Worm (Caenorhabditis elegans) whole organism, L3 larva: ENCODE results near the gene W08G11.5.

ENCODE experiments used
- ama-1 ChIP-seq: fragments of 150-350 bp; optimal IDR thresholded peaks from 2 replicates; lab custom pipeline; 2018
- nhr-25 ChIP-seq: sonication (generic microtip); optimal IDR thresholded peaks from 2 replicates; lab custom pipeline; 2017; ENCODE audit warnings: missing biosample characterization, missing genetic modification characterization

DNA sequence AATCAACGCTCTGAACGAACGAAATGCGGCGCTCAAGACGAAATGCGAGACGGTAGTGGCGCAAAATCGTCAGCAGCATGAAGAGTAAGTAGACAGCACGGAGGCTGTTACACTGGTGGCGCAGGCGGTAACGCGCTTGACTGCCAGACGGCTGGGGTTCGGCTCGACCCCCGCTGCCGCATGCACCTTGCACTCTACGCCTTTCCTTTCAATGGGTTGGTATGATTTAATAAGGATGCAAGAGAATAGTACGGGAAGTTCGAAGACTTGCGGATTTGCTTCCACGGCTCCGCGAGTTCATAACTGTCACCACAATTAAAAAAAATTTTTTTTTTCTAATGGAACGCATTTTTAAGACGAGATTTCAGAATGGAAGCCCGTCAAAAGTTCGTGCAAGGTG is 23.7 kb upstream of the W08G11.5 start:
- TF ChIP-seq ama-1 (lab: Kevin White, UChicago) (no peak), nhr-25 (tag; lab: Kevin White, UChicago) (peak; percentile 61)
